Worm (Caenorhabditis elegans) whole organism, midembryonic: ENCODE measurements around the gene trd-1.

Source experiments
- T22C8.4 ChIP-seq: fragments of 200-800 bp; sonication (Bioruptor generic); IDR thresholded peaks from 2 replicates; pipeline ENCODE4 v1.3.6; 2022; ENCODE audit warnings: missing genetic modification characterization, missing compliant biosample characterization
- cog-1 ChIP-seq: sonication (generic microtip); optimal IDR thresholded peaks from 2 replicates; lab custom pipeline; 2016; ENCODE audit warnings: missing genetic modification characterization, missing compliant biosample characterization
- flt-1 ChIP-seq: fragments of 200-800 bp; sonication (Bioruptor generic); IDR thresholded peaks from 2 replicates; pipeline ENCODE4 v1.3.6; 2022; ENCODE audit warnings: missing genetic modification characterization, missing compliant biosample characterization
- klf-2 ChIP-seq: fragments of 200-800 bp; sonication (Bioruptor generic); conservative IDR thresholded peaks from 2 replicates; pipeline ENCODE4 v1.3.6; 2022; ENCODE audit warnings: missing genetic modification reagents, missing genetic modification characterization, missing compliant biosample characterization
- med-1 ChIP-seq: sonication (generic microtip); optimal IDR thresholded peaks from 2 replicates; lab custom pipeline; 2017; ENCODE audit warnings: missing genetic modification characterization, mild to moderate bottlenecking, missing compliant biosample characterization, antibody characterized with exemption, missing genetic modification reagents; ENCODE audit not compliant: insufficient read depth
- ref-1 ChIP-seq: fragments of 200-800 bp; sonication (Bioruptor generic); conservative IDR thresholded peaks from 2 replicates; pipeline ENCODE4 v1.3.6; 2022; ENCODE audit warnings: missing genetic modification reagents, missing genetic modification characterization, missing compliant biosample characterization
- tab-1 ChIP-seq: fragments of 200-800 bp; sonication (Bioruptor generic); IDR thresholded peaks from 2 replicates; pipeline ENCODE4 v1.3.6; 2022; ENCODE audit warnings: missing genetic modification characterization, missing compliant biosample characterization
- ztf-23 ChIP-seq: fragments of 200-800 bp; sonication (Bioruptor generic); IDR thresholded peaks from 2 replicates; pipeline ENCODE4 v1.3.6; 2022; ENCODE audit warnings: missing genetic modification reagents, missing genetic modification characterization, missing compliant biosample characterization
- ztf-29 ChIP-seq: fragments of 200-800 bp; sonication (Bioruptor generic); IDR thresholded peaks from 2 replicates; pipeline ENCODE4 v1.3.6; 2022; ENCODE audit warnings: missing genetic modification reagents, missing genetic modification characterization, missing compliant biosample characterization

- TF ChIP-seq flt-1: no peak
- TF ChIP-seq klf-2 (GFP tag; lab: Robert Waterston, UW): no peak
- TF ChIP-seq ztf-23: no peak
- TF ChIP-seq ref-1 (GFP tag; lab: Robert Waterston, UW): no peak
- no peak for TF ChIP-seq med-1 (GFP tag; lab: Kevin White, UChicago)
- TF ChIP-seq ztf-29 (GFP tag; lab: Robert Waterston, UW): no peak
- no peak for TF ChIP-seq T22C8.4 (GFP tag; lab: Robert Waterston, UW)
- TF ChIP-seq tab-1 (GFP tag; lab: Robert Waterston, UW): no peak
- TF ChIP-seq cog-1 (tag; lab: Kevin White, UChicago): no peak
These were observed 42.6 kb upstream of the trd-1 start, which contains the start of gene F08F8.6 for ce11 chrIII:7343389-7343788.
